Worm (Caenorhabditis elegans): Measurements from ENCODE around the gene swan-1.

swan-1 gene

DNA sequence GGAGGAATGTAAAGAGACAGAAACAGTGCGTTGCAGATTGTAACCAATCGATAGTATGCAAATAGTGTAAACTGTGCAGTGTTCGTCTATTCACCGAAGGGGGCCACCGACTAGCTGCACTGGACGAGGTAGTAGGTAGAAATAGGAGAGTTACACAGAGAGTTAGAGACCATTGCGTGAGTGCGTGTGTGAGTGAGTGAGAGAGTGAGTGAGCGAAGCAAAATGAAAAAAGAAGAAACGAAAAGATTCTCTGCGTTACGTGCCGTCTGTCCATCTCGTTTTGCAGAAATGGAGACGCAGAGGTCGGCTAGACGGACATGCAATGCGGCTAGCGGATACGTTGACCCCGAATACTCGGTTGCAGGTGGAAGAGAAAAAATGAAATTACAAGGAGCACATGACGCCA lies 1.4 kb upstream of the swan-1 start (continued):
- TF ChIP-seq unc-98 (GFP tag; IDR thresholded peaks at IDR 0.05) (no peak), mdl-1 (tag; optimal IDR thresholded peaks at IDR 0.05) (peak in 1 of 2 experiments; percentile 68), nhr-11 (tag; optimal IDR thresholded peaks at IDR 0.05) (no peak), lir-3 (tag; optimal IDR thresholded peaks at IDR 0.05; ENCODE audit: poor library complexity) (no peak), fos-1 (tag; optimal IDR thresholded peaks at IDR 0.05) (peak; percentile 56), blmp-1 (tag; optimal IDR thresholded peaks at IDR 0.05) (peak; percentile 64), unc-86 (tag; optimal IDR thresholded peaks at IDR 0.05) (peak; percentile 3), ceh-8 (GFP tag; optimal IDR thresholded peaks at IDR 0.05) (no peak), unc-30 (tag; optimal IDR thresholded peaks at IDR 0.05) (no peak), vab-15 (tag; optimal IDR thresholded peaks at IDR 0.05) (no peak), hlh-4 (tag; optimal IDR thresholded peaks at IDR 0.05) (no peak), unc-130 (tag; optimal IDR thresholded peaks at IDR 0.05) (no peak), aly-2 (tag; optimal IDR thresholded peaks at IDR 0.05) (no peak), jun-1 (tag; optimal IDR thresholded peaks at IDR 0.05) (peak; percentile 61), elt-2 (tag; optimal IDR thresholded peaks at IDR 0.05) (no peak), sup-37 (GFP tag; optimal IDR thresholded peaks at IDR 0.05) (no peak), zag-1 (tag; optimal IDR thresholded peaks at IDR 0.05) (no peak), unc-62 (GFP tag; optimal IDR thresholded peaks at IDR 0.05) (no peak), swsn-7 (tag; optimal IDR thresholded peaks at IDR 0.05) (peak; percentile 52), nhr-28 (tag; optimal IDR thresholded peaks at IDR 0.05) (no peak), F16B12.6 (tag; optimal IDR thresholded peaks at IDR 0.05) (no peak), nhr-19 (GFP tag; conservative IDR thresholded peaks at IDR 0.05) (peak; percentile 47), pax-3 (tag; optimal IDR thresholded peaks at IDR 0.05) (no peak), nhr-47 (tag; optimal IDR thresholded peaks at IDR 0.05) (peak; percentile 61), xbp-1 (tag; optimal IDR thresholded peaks at IDR 0.05) (no peak), egl-27 (tag; optimal IDR thresholded peaks at IDR 0.05) (no peak), lin-35 (GFP tag; optimal IDR thresholded peaks at IDR 0.05) (peak; percentile 57 to 67), aha-1 (tag; optimal IDR thresholded peaks at IDR 0.05) (no peak), nhr-71 (tag; optimal IDR thresholded peaks at IDR 0.05) (peak; percentile 74), lin-39 (tag; optimal IDR thresholded peaks at IDR 0.05) (no peak), nhr-85 (tag) (no peak), fkh-10 (GFP tag; optimal IDR thresholded peaks at IDR 0.05) (peak; percentile 5), sptf-1 (tag; optimal IDR thresholded peaks at IDR 0.05) (no peak), alr-1 (tag; optimal IDR thresholded peaks at IDR 0.05; ENCODE audit: borderline replicate concordance) (no peak), mef-2 (tag; optimal IDR thresholded peaks at IDR 0.05) (no peak), efl-3 (GFP tag; optimal IDR thresholded peaks at IDR 0.05) (no peak), snpc-4 (tag; optimal IDR thresholded peaks at IDR 0.05) (peak; percentile 48), irx-1 (tag; optimal IDR thresholded peaks at IDR 0.05) (no peak), ets-5 (GFP tag; IDR thresholded peaks at IDR 0.05) (no peak), fkh-4 (tag; optimal IDR thresholded peaks at IDR 0.05; ENCODE audit: borderline replicate concordance) (no peak), ceh-90 (tag; optimal IDR thresholded peaks at IDR 0.05) (no peak), ztf-11 (tag; optimal IDR thresholded peaks at IDR 0.05) (no peak), nhr-20 (tag; optimal IDR thresholded peaks at IDR 0.05) (peak; percentile 65), ztf-4 (tag; optimal IDR thresholded peaks at IDR 0.05) (no peak), C04F5.9 (tag; optimal IDR thresholded peaks at IDR 0.05) (no peak), ceh-63 (GFP tag; optimal IDR thresholded peaks at IDR 0.05) (no peak), dpl-1 (GFP tag; optimal IDR thresholded peaks at IDR 0.05) (peak in 2 of 3 experiments; percentile 39 to 61), sox-4 (tag; optimal IDR thresholded peaks at IDR 0.05) (no peak), C16A3.4 (tag; optimal IDR thresholded peaks at IDR 0.05) (peak; percentile 51), pqm-1 (tag; optimal IDR thresholded peaks at IDR 0.05) (no peak), hlh-17 (GFP tag; optimal IDR thresholded peaks at IDR 0.05; ENCODE audit: borderline replicate concordance) (no peak), zip-4 (GFP tag; optimal IDR thresholded peaks at IDR 0.05) (no peak)
